Fruit fly (Drosophila melanogaster) S2 (cell line): ENCODE data around the gene CG6738.

Experiments
- CG8478 ChIP-seq: fragments of >200 bp; optimal IDR thresholded peaks from 2 replicates; lab custom pipeline; 2018
- CTCF ChIP-seq, 2 experiments: fragments of >200 bp; optimal IDR thresholded peaks; 2 replicates each; lab custom pipeline; 2018

- TF ChIP-seq CG8478 (lab: Kevin White, UChicago) (no peak), CTCF (optimal IDR thresholded peaks at IDR 0.05; lab: Kevin White, UChicago) (no peak)
These were observed 32.1 kb downstream of the CG6738 start for dm6 chr3R:23131341-23131884.
